Fruit fly (Drosophila melanogaster): ENCODE data around the gene Daxx.

Gene Daxx

dm6 chr2L:6481310-6481738, 595 bp downstream of the Daxx start (continued):
- TF ChIP-seq zen2 (GFP tag; IDR thresholded peaks at IDR 0.05; ENCODE audit: partially characterized antibody) = peak; percentile 59; the same call in 2 of the 3 replicates
- TF ChIP-seq CG1647 (GFP tag; optimal IDR thresholded peaks at IDR 0.05) = peak; percentile 7
- peak; percentile 46 for TF ChIP-seq fd64A (GFP tag; optimal IDR thresholded peaks at IDR 0.05)
- TF ChIP-seq slbo (GFP tag; IDR thresholded peaks at IDR 0.05) = peak; percentile 16; the same call in 1 of the 2 replicates
- peak; percentile 11; the same call in 1 of the 2 replicates for TF ChIP-seq chm (GFP tag; IDR thresholded peaks at IDR 0.05)
- TF ChIP-seq CG7963 (GFP tag; IDR thresholded peaks at IDR 0.05; ENCODE audit: partially characterized antibody) = no peak
- no peak for TF ChIP-seq Ada2b (GFP tag; IDR thresholded peaks at IDR 0.05)
- TF ChIP-seq CG2116 (GFP tag; optimal IDR thresholded peaks at IDR 0.05) = peak; percentile 69
- TF ChIP-seq fru (optimal IDR thresholded peaks at IDR 0.05) = no peak
- no peak for TF ChIP-seq ab (GFP tag; optimal IDR thresholded peaks at IDR 0.05)
- TF ChIP-seq cwo (GFP tag; optimal IDR thresholded peaks at IDR 0.05) = peak; percentile 9
- peak; percentile 38; the same call in 1 of the 2 replicates for TF ChIP-seq Dref (GFP tag; IDR thresholded peaks at IDR 0.05)
- TF ChIP-seq sna (GFP tag; IDR thresholded peaks at IDR 0.05; ENCODE audit: partially characterized antibody) = peak; percentile 25
- TF ChIP-seq MESR4 (GFP tag; optimal IDR thresholded peaks at IDR 0.05) = peak; percentile 9
- TF ChIP-seq dm (GFP tag; optimal IDR thresholded peaks at IDR 0.05) = peak; percentile 51
- peak; percentile 51 for TF ChIP-seq CG1603 (tag; optimal IDR thresholded peaks at IDR 0.05)
- TF ChIP-seq wor (GFP tag; IDR thresholded peaks at IDR 0.05) = no peak
- TF ChIP-seq p53 (GFP tag; optimal IDR thresholded peaks at IDR 0.05) = peak; percentile 59
- peak; percentile 3 for TF ChIP-seq CG14710 (tag; optimal IDR thresholded peaks at IDR 0.05)
- TF ChIP-seq hbn (GFP tag; IDR thresholded peaks at IDR 0.05; ENCODE audit: partially characterized antibody) = peak; percentile 35
- no peak for TF ChIP-seq CG18262 (tag; optimal IDR thresholded peaks at IDR 0.05)
- peak; percentile 28 for TF ChIP-seq salm (tag; optimal IDR thresholded peaks at IDR 0.05)
- peak; percentile 36 for TF ChIP-seq MBD-R2 (GFP tag; IDR thresholded peaks at IDR 0.05)
- peak; percentile 84 for TF ChIP-seq CG13624 (GFP tag; optimal IDR thresholded peaks at IDR 0.05)
- peak; percentile 33; the same call in 1 of the 2 replicates for TF ChIP-seq CG32532 (GFP tag; IDR thresholded peaks at IDR 0.05)
- 0 out of 3 replicates have a peak, but pooled peaks have one; percentile 33 for TF ChIP-seq CG6175 (GFP tag; IDR thresholded peaks at IDR 0.05)
- TF ChIP-seq Fer1 (GFP tag; optimal IDR thresholded peaks at IDR 0.05) = peak; percentile 40
- TF ChIP-seq sqz (GFP tag; optimal IDR thresholded peaks at IDR 0.05) = peak; percentile 79
- TF ChIP-seq Atf6 (GFP tag; IDR thresholded peaks at IDR 0.05) = peak; percentile 53; the same call in 1 of the 2 replicates
- TF ChIP-seq CG9437 (GFP tag; optimal IDR thresholded peaks at IDR 0.05) = peak; percentile 71
- peak; percentile 52 for TF ChIP-seq Nf-YC (tag; optimal IDR thresholded peaks at IDR 0.05)
- TF ChIP-seq amos (GFP tag; IDR thresholded peaks at IDR 0.05; ENCODE audit: partially characterized antibody) = peak; percentile 53; the same call in 1 of the 2 replicates
- TF ChIP-seq Bdp1 (GFP tag; optimal IDR thresholded peaks at IDR 0.05) = no peak
- TF ChIP-seq Trl (optimal IDR thresholded peaks at IDR 0.05) = peak in 1 of 2 experiments; percentile 39
- TF ChIP-seq Trl (GFP tag; optimal IDR thresholded peaks at IDR 0.05) = no peak
- TF ChIP-seq CG4730 (GFP tag; IDR thresholded peaks at IDR 0.05) = no peak
- TF ChIP-seq grn (GFP tag; optimal IDR thresholded peaks at IDR 0.05) = no peak
- no peak for TF ChIP-seq Side (GFP tag; optimal IDR thresholded peaks at IDR 0.05)
- TF ChIP-seq H2.0 (GFP tag; IDR thresholded peaks at IDR 0.05) = 0 out of 2 replicates have a peak, but pooled peaks have one; percentile 25
- peak; percentile 23 for TF ChIP-seq nom (GFP tag; optimal IDR thresholded peaks at IDR 0.05)
- peak; percentile 61 for TF ChIP-seq pros (GFP tag; optimal IDR thresholded peaks at IDR 0.05)
- TF ChIP-seq CG6765 (GFP tag; optimal IDR thresholded peaks at IDR 0.05) = peak; percentile 27
- TF ChIP-seq ranshi (GFP tag; IDR thresholded peaks at IDR 0.05) = 0 out of 2 replicates have a peak, but pooled peaks have one; percentile 40
- TF ChIP-seq vvl (GFP tag; IDR thresholded peaks at IDR 0.05) = peak; percentile 51
- TF ChIP-seq CG8924 (tag; optimal IDR thresholded peaks at IDR 0.05) = peak; percentile 24
- no peak for TF ChIP-seq Max (GFP tag; optimal IDR thresholded peaks at IDR 0.05)
- peak; percentile 61; the same call in 2 of the 3 replicates for TF ChIP-seq Opbp (GFP tag; IDR thresholded peaks at IDR 0.05; ENCODE audit: partially characterized antibody)
- TF ChIP-seq CG13287 (GFP tag; IDR thresholded peaks at IDR 0.05; ENCODE audit: partially characterized antibody) = peak; percentile 28
- TF ChIP-seq sd (tag; optimal IDR thresholded peaks at IDR 0.05) = peak; percentile 1
- TF ChIP-seq tna (GFP tag; IDR thresholded peaks at IDR 0.05; ENCODE audit: partially characterized antibody) = no peak

All from whole organism, embryonic.